Worm (Caenorhabditis elegans): ENCODE measurements around the gene cmtr-2.

cmtr-2 gene

ce11 chrIII:6610522-6610921 lies 4.7 kb upstream of the cmtr-2 start, which contains the start of gene srh-40:
Gene srh-40, plus strand, starts transcription at chrIII:6610822.
- TF ChIP-seq mep-1 (tag; optimal IDR thresholded peaks at IDR 0.05), result no peak
- no peak for TF ChIP-seq lin-32 (GFP tag; optimal IDR thresholded peaks at IDR 0.05)
- no peak for TF ChIP-seq zip-8 (tag; optimal IDR thresholded peaks at IDR 0.05)
- no peak for TF ChIP-seq hlh-1 (tag; optimal IDR thresholded peaks at IDR 0.05)
- no peak for TF ChIP-seq sptf-1 (tag; optimal IDR thresholded peaks at IDR 0.05)
- no peak for TF ChIP-seq lsy-2 (tag; optimal IDR thresholded peaks at IDR 0.05)
- no peak for TF ChIP-seq bed-3 (GFP tag; optimal IDR thresholded peaks at IDR 0.05)
- TF ChIP-seq ham-2 (GFP tag; optimal IDR thresholded peaks at IDR 0.05), result no peak
- no peak for TF ChIP-seq tbx-8 (GFP tag; optimal IDR thresholded peaks at IDR 0.05)
- TF ChIP-seq lin-13 (tag; optimal IDR thresholded peaks at IDR 0.05), result no peak
- no peak for TF ChIP-seq unc-120 (tag; optimal IDR thresholded peaks at IDR 0.05; ENCODE audit: poor library complexity, severe bottlenecking)
- TF ChIP-seq mls-2 (tag; optimal IDR thresholded peaks at IDR 0.05), result no peak
- TF ChIP-seq cnd-1 (tag; optimal IDR thresholded peaks at IDR 0.05), result no peak
- TF ChIP-seq ceh-39 (tag; optimal IDR thresholded peaks at IDR 0.05), result no peak
- TF ChIP-seq drap-1 (GFP tag; optimal IDR thresholded peaks at IDR 0.05), result no peak
- TF ChIP-seq nhr-28 (tag; optimal IDR thresholded peaks at IDR 0.05), result no peak

- TF ChIP-seq zip-8 (tag; optimal IDR thresholded peaks at IDR 0.05), result no peak
- no peak for TF ChIP-seq pha-4 (tag; optimal IDR thresholded peaks at IDR 0.05)
- no peak for TF ChIP-seq ceh-39 (tag; optimal IDR thresholded peaks at IDR 0.05)
- no peak for TF ChIP-seq unc-39 (tag; optimal IDR thresholded peaks at IDR 0.05)
- TF ChIP-seq unc-120 (tag; optimal IDR thresholded peaks at IDR 0.05; ENCODE audit: poor library complexity, severe bottlenecking), result no peak
- no peak for TF ChIP-seq lin-13 (tag; optimal IDR thresholded peaks at IDR 0.05)
- no peak for TF ChIP-seq drap-1 (GFP tag; optimal IDR thresholded peaks at IDR 0.05)
- TF ChIP-seq ceh-43 (GFP tag; optimal IDR thresholded peaks at IDR 0.05), result no peak
- no peak for TF ChIP-seq nhr-2 (tag; optimal IDR thresholded peaks at IDR 0.05)
- TF ChIP-seq nhr-237 (tag; optimal IDR thresholded peaks at IDR 0.05), result no peak
- no peak for TF ChIP-seq unc-62 (GFP tag; optimal IDR thresholded peaks at IDR 0.05)
- no peak for TF ChIP-seq flh-1 (GFP tag; optimal IDR thresholded peaks at IDR 0.05)
- no peak for TF ChIP-seq nhr-12 (tag; optimal IDR thresholded peaks at IDR 0.05)
- TF ChIP-seq nhr-28 (tag; optimal IDR thresholded peaks at IDR 0.05), result no peak
- TF ChIP-seq ztf-11 (tag; optimal IDR thresholded peaks at IDR 0.05), result no peak
- TF ChIP-seq lsy-2 (tag; optimal IDR thresholded peaks at IDR 0.05), result no peak
- no peak for TF ChIP-seq ham-2 (GFP tag; optimal IDR thresholded peaks at IDR 0.05)
- TF ChIP-seq ceh-83 (GFP tag; optimal IDR thresholded peaks at IDR 0.05), result no peak
Observed at ce11 chrIII:6612282-6612681, 2.9 kb upstream of the cmtr-2 start, which contains the start of gene ctsa-4.2. Gene ctsa-4.2, plus strand, starts transcription at chrIII:6612528.

DNA sequence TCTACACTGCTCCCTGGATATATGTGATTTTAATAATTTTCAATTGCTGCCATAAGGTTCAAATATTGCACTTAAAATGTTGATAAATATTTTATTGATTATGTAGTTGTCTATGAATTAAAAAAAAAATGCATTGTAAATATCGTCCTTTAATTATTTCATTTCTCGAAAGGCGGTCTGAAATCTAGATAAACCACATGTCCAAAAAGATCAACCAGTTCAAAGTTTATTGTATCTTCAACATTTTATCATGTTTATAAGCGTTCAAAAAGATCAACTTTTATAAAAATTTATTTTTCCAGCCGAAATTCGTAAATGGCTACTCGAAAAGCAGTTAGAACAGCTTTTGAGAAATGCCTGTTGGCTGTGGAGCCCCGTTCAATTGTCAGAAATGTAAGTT lies 4.7 kb downstream of the cmtr-2 start, which contains the start of gene C13B9.2:
TSS of gene C13B9.2 (plus strand) at position 301 of the 400 bp plus-strand sequence.
- TF ChIP-seq nhr-12 (tag; optimal IDR thresholded peaks at IDR 0.05) (no peak), ceh-39 (tag; optimal IDR thresholded peaks at IDR 0.05) (no peak), M03D4.4 (tag; optimal IDR thresholded peaks at IDR 0.05) (no peak), zip-8 (tag; optimal IDR thresholded peaks at IDR 0.05) (no peak), lin-32 (GFP tag; optimal IDR thresholded peaks at IDR 0.05) (no peak), nhr-237 (tag; optimal IDR thresholded peaks at IDR 0.05) (no peak), mab-5 (tag; optimal IDR thresholded peaks at IDR 0.05) (no peak), snpc-4 (tag; optimal IDR thresholded peaks at IDR 0.05) (no peak), hlh-1 (tag; optimal IDR thresholded peaks at IDR 0.05) (no peak), mep-1 (tag; optimal IDR thresholded peaks at IDR 0.05) (no peak), tbx-8 (GFP tag; optimal IDR thresholded peaks at IDR 0.05) (no peak), lsy-2 (tag; optimal IDR thresholded peaks at IDR 0.05) (no peak), blmp-1 (tag; optimal IDR thresholded peaks at IDR 0.05) (no peak), lin-13 (tag; optimal IDR thresholded peaks at IDR 0.05) (no peak), unc-62 (GFP tag; optimal IDR thresholded peaks at IDR 0.05) (no peak), ztf-11 (tag; optimal IDR thresholded peaks at IDR 0.05) (no peak), ceh-83 (GFP tag; optimal IDR thresholded peaks at IDR 0.05) (no peak)

DNA sequence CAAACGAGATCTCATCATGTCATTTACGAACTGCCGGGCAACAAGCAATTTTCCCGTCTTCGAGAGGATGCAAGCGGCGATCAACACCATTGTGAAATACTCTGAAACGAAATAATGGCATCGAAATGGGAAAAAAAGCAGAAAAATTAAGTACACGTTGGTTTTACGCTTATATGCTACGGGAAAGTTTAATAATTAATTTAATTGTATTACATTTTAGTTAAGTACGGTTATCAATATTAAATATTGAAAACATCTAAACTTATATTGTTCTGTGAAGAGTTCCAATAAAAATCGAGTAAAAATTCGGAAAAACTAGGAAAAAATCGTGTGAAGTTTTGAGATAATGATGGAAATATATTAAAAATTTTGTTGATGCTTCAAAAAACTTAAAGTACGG lies 9.7 kb downstream of the cmtr-2 start, which contains the start of gene copd-1:
TSS of gene copd-1 (minus strand) at position 101 of the 400 bp plus-strand sequence.
- TF ChIP-seq unc-39 (tag; optimal IDR thresholded peaks at IDR 0.05) (no peak), pha-4 (tag; optimal IDR thresholded peaks at IDR 0.05) (no peak), drap-1 (GFP tag; optimal IDR thresholded peaks at IDR 0.05) (no peak)

DNA sequence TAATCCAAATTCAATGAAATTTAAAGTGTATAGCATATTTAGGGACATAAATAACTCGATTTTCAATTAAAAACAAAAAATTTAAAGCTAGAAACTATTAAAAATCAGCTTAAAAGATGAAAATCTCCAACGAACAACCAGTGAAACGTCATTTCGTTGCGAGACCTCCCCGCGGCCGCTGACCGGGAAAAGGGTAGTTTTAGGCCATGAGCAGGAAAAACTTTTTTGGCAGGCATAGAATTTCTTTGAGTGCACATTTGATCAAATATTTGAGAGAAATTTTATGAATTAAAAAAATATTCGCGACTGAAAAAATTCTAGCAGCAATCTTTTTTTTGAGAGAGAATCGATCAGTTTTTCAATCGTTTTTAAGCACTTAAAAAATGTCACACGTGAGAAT lies 10.1 kb downstream of the cmtr-2 start:
- peak; percentile 32 for TF ChIP-seq lsy-2 (tag; optimal IDR thresholded peaks at IDR 0.05)
- TF ChIP-seq nhr-12 (tag; optimal IDR thresholded peaks at IDR 0.05), result no peak
- peak; percentile 52 for TF ChIP-seq mep-1 (tag; optimal IDR thresholded peaks at IDR 0.05)

All from whole organism, mixed stage, embryonic.